Worm (Caenorhabditis elegans) whole organism, L4 larva: ENCODE measurements around the gene col-107.

Source experiments
- F10B5.3 ChIP-seq: sonication (generic microtip); optimal IDR thresholded peaks from 2 replicates; lab custom pipeline; 2016; ENCODE audit warnings: mild to moderate bottlenecking, missing genetic modification characterization, missing compliant biosample characterization
- F26F4.8 ChIP-seq: fragments of 200-800 bp; sonication (Bioruptor generic); conservative IDR thresholded peaks from 2 replicates; pipeline ENCODE4 v1.3.6; 2022; ENCODE audit warnings: missing genetic modification characterization, missing compliant biosample characterization
- F44E2.7 ChIP-seq: fragments of 200-800 bp; sonication (Bioruptor generic); IDR thresholded peaks from 2 replicates; pipeline ENCODE4 v2.1.2; 2022; ENCODE audit warnings: missing genetic modification characterization, missing compliant biosample characterization
- T20F7.1 ChIP-seq: fragments of 200-800 bp; sonication (Bioruptor generic); optimal IDR thresholded peaks from 2 replicates; lab custom pipeline; 2018; ENCODE audit warnings: mild to moderate bottlenecking, missing genetic modification characterization, missing compliant biosample characterization
- Y48G9A.11 ChIP-seq: fragments of 200-800 bp; sonication (Bioruptor generic); IDR thresholded peaks from 2 replicates; pipeline ENCODE4 v1.3.6; 2022; ENCODE audit warnings: missing genetic modification reagents, missing genetic modification characterization, missing compliant biosample characterization
- Y5F2A.4 ChIP-seq: fragments of 200-800 bp; sonication (Bioruptor generic); optimal IDR thresholded peaks from 2 replicates; lab custom pipeline; 2018; ENCODE audit warnings: mild to moderate bottlenecking, missing genetic modification characterization, missing compliant biosample characterization
- aha-1 ChIP-seq: fragments of 150-350 bp; peaks from one replicate; lab custom pipeline; 2014; ENCODE audit warnings: missing biosample characterization, missing genetic modification characterization
- ama-1 ChIP-seq: fragments of 150-350 bp; optimal IDR thresholded peaks from 2 replicates; lab custom pipeline; 2014; ENCODE audit warnings: inconsistent platforms, mixed read lengths
- arid-1 ChIP-seq: fragments of 200-800 bp; sonication (Bioruptor generic); conservative IDR thresholded peaks from 2 replicates; pipeline ENCODE4 v1.3.6; 2022; ENCODE audit warnings: missing genetic modification reagents, missing genetic modification characterization, missing compliant biosample characterization
- ceh-44 ChIP-seq: fragments of 200-800 bp; sonication (Bioruptor generic); IDR thresholded peaks from 2 replicates; pipeline ENCODE4 v1.3.6; 2022; ENCODE audit warnings: missing genetic modification reagents, missing genetic modification characterization, missing compliant biosample characterization
- cey-2 ChIP-seq: sonication (generic microtip); optimal IDR thresholded peaks from 3 replicates; lab custom pipeline; 2017; ENCODE audit warnings: missing genetic modification characterization, mild to moderate bottlenecking, missing compliant biosample characterization, antibody characterized with exemption, borderline replicate concordance; ENCODE audit not compliant: insufficient read depth
- daf-12 ChIP-seq: fragments of 150-350 bp; optimal IDR thresholded peaks from 2 replicates; lab custom pipeline; 2014; ENCODE audit warnings: missing biosample characterization, missing genetic modification reagents, missing genetic modification characterization
- daf-16 ChIP-seq, 3 experiments: sonication (generic microtip); optimal IDR thresholded peaks; 2 replicates each; lab custom pipeline; 2016 to 2017; ENCODE audit warnings: missing genetic modification characterization in 3 of 3, missing genetic modification reagents in 3 of 3, mild to moderate bottlenecking in 2 of 3, missing compliant biosample characterization in 2 of 3, missing biosample characterization in 1 of 3, moderate library complexity in 1 of 3
- daf-8 ChIP-seq: fragments of 200-800 bp; sonication (Bioruptor generic); IDR thresholded peaks from 2 replicates; pipeline ENCODE4 v1.3.6; 2022; ENCODE audit warnings: missing genetic modification characterization, missing compliant biosample characterization
- dmd-6 ChIP-seq: fragments of 200-800 bp; sonication (Bioruptor generic); IDR thresholded peaks from 2 replicates; pipeline ENCODE4 v1.3.6; 2022; ENCODE audit warnings: missing genetic modification reagents, missing genetic modification characterization, missing compliant biosample characterization
- dmd-9 ChIP-seq: fragments of 200-800 bp; sonication (Bioruptor generic); IDR thresholded peaks from 2 replicates; pipeline ENCODE4 v1.3.6; 2022; ENCODE audit warnings: missing genetic modification reagents, missing genetic modification characterization, missing compliant biosample characterization
- duxl-1 ChIP-seq: sonication (generic microtip); optimal IDR thresholded peaks from 2 replicates; lab custom pipeline; 2016; ENCODE audit warnings: mild to moderate bottlenecking, missing genetic modification characterization, moderate library complexity, missing compliant biosample characterization; ENCODE audit not compliant: poor library complexity
- dve-1 ChIP-seq: sonication (generic microtip); optimal IDR thresholded peaks from 2 replicates; lab custom pipeline; 2017; ENCODE audit warnings: antibody characterized with exemption, mild to moderate bottlenecking, missing genetic modification characterization, missing compliant biosample characterization; ENCODE audit not compliant: insufficient read depth
- egl-27 ChIP-seq: sonication (generic microtip); optimal IDR thresholded peaks from 3 replicates; lab custom pipeline; 2017; ENCODE audit warnings: missing biosample characterization, missing genetic modification reagents, missing genetic modification characterization
- egl-43 ChIP-seq: fragments of 200-800 bp; sonication (Bioruptor generic); IDR thresholded peaks from 2 replicates; pipeline ENCODE4 v1.3.6; 2022; ENCODE audit warnings: missing genetic modification reagents, missing genetic modification characterization, missing compliant biosample characterization
- fkh-10 ChIP-seq: fragments of 150-350 bp; optimal IDR thresholded peaks from 2 replicates; lab custom pipeline; 2014; ENCODE audit warnings: missing biosample characterization, missing genetic modification reagents, missing genetic modification characterization
- hif-1 ChIP-seq, 2 experiments: sonication (generic microtip); optimal IDR thresholded peaks; 2 replicates each; lab custom pipeline; 2016 to 2017; ENCODE audit warnings: missing compliant biosample characterization in 2 of 2, missing genetic modification characterization in 2 of 2, missing genetic modification reagents in 2 of 2, missing genotype in 2 of 2, mild to moderate bottlenecking in 1 of 2
- hmg-1.1 ChIP-seq: fragments of 200-800 bp; sonication (Bioruptor generic); IDR thresholded peaks from 2 replicates; pipeline ENCODE4 v1.3.6; 2022; ENCODE audit warnings: missing genetic modification reagents, missing genetic modification characterization, missing compliant biosample characterization
- lin-13 ChIP-seq: fragments of 150-350 bp; optimal IDR thresholded peaks from 2 replicates; lab custom pipeline; 2014; ENCODE audit warnings: missing biosample characterization, missing genetic modification reagents, missing genetic modification characterization
- lin-29 ChIP-seq: fragments of 200-800 bp; sonication (Bioruptor generic); IDR thresholded peaks from 2 replicates; pipeline ENCODE4 v1.3.6; 2022; ENCODE audit warnings: missing genetic modification reagents, missing genetic modification characterization, missing compliant biosample characterization
- lsy-2 ChIP-seq, 2 experiments: fragments of 150-350 bp in 1 of 2; sonication (generic microtip) in 1 of 2; optimal IDR thresholded peaks; 2 replicates each; lab custom pipeline; 2014 to 2017; ENCODE audit warnings: missing biosample characterization in 2 of 2, missing genetic modification characterization in 2 of 2
- madf-9 ChIP-seq: fragments of 200-800 bp; sonication (Bioruptor generic); conservative IDR thresholded peaks from 2 replicates; pipeline ENCODE4 v1.3.6; 2022; ENCODE audit warnings: missing genetic modification reagents, missing genetic modification characterization, missing compliant biosample characterization
- mdl-1 ChIP-seq, 2 experiments: fragments of 150-350 bp in 1 of 2; sonication (generic microtip) in 1 of 2; optimal IDR thresholded peaks; 2 replicates each; lab custom pipeline; 2014 to 2017; ENCODE audit warnings: missing biosample characterization in 2 of 2, missing genetic modification characterization in 2 of 2
- mep-1 ChIP-seq: fragments of 150-350 bp; sonication (generic microtip); optimal IDR thresholded peaks from 3 replicates; lab custom pipeline; 2014; ENCODE audit warnings: missing biosample characterization, missing genetic modification characterization
- mes-2 ChIP-seq: sonication (generic microtip); optimal IDR thresholded peaks from 2 replicates; lab custom pipeline; 2016; ENCODE audit warnings: missing genotype, mild to moderate bottlenecking, missing genetic modification characterization, missing compliant biosample characterization; ENCODE audit not compliant: poor library complexity, severe bottlenecking
- mxl-3 ChIP-seq: fragments of 200-800 bp; sonication (Bioruptor generic); optimal IDR thresholded peaks from 2 replicates; lab custom pipeline; 2018; ENCODE audit warnings: mild to moderate bottlenecking, missing genetic modification characterization, missing compliant biosample characterization
- nhr-25 ChIP-seq: sonication (generic microtip); optimal IDR thresholded peaks from 2 replicates; lab custom pipeline; 2017; ENCODE audit warnings: missing genetic modification characterization, mild to moderate bottlenecking, missing compliant biosample characterization, antibody characterized with exemption, moderate library complexity, borderline replicate concordance; ENCODE audit not compliant: insufficient read depth
- nhr-28 ChIP-seq: fragments of 150-350 bp; optimal IDR thresholded peaks from 2 replicates; lab custom pipeline; 2014; ENCODE audit warnings: missing biosample characterization, missing genetic modification characterization
- nhr-41 ChIP-seq: fragments of 200-800 bp; sonication (Bioruptor generic); IDR thresholded peaks from 2 replicates; pipeline ENCODE4 v1.3.6; 2022; ENCODE audit warnings: missing genetic modification reagents, missing genetic modification characterization, missing compliant biosample characterization
- nhr-48 ChIP-seq: sonication (generic microtip); optimal IDR thresholded peaks from 2 replicates; lab custom pipeline; 2016; ENCODE audit warnings: mild to moderate bottlenecking, missing genetic modification characterization, missing compliant biosample characterization
- pha-4 ChIP-seq, 2 experiments: fragments of 150-350 bp in 1 of 2; fragments of 200-800 bp in 1 of 2; sonication (Bioruptor generic) in 1 of 2; IDR thresholded peaks in 1 of 2; optimal IDR thresholded peaks in 1 of 2; 2 replicates each; pipeline versions ENCODE4 v1.3.6 to Lab custom; 2014 to 2022; ENCODE audit warnings: missing genetic modification characterization in 2 of 2, missing genetic modification reagents in 2 of 2, missing biosample characterization in 1 of 2, missing compliant biosample characterization in 1 of 2
- php-3 ChIP-seq: fragments of 200-800 bp; sonication (Bioruptor generic); IDR thresholded peaks from 2 replicates; pipeline ENCODE4 v1.3.6; 2022; ENCODE audit warnings: missing genetic modification reagents, missing genetic modification characterization, missing compliant biosample characterization
- pqm-1 ChIP-seq: sonication (generic microtip); optimal IDR thresholded peaks from 2 replicates; lab custom pipeline; 2017; ENCODE audit warnings: missing biosample characterization, missing genetic modification characterization
- set-16 ChIP-seq: fragments of 200-800 bp; sonication (Bioruptor generic); IDR thresholded peaks from 2 replicates; pipeline ENCODE4 v1.3.6; 2022; ENCODE audit warnings: missing genetic modification reagents, missing genetic modification characterization, missing compliant biosample characterization
- unc-39 ChIP-seq: sonication (generic microtip); optimal IDR thresholded peaks from 2 replicates; lab custom pipeline; 2017; ENCODE audit warnings: missing biosample characterization, missing genetic modification characterization
- zag-1 ChIP-seq: fragments of 150-350 bp; optimal IDR thresholded peaks from 2 replicates; lab custom pipeline; 2014; ENCODE audit warnings: missing biosample characterization, missing genetic modification characterization
- zip-2 ChIP-seq: fragments of 150-350 bp; optimal IDR thresholded peaks from 2 replicates; lab custom pipeline; 2014; ENCODE audit warnings: missing biosample characterization, missing genetic modification characterization

col-107 gene

DNA sequence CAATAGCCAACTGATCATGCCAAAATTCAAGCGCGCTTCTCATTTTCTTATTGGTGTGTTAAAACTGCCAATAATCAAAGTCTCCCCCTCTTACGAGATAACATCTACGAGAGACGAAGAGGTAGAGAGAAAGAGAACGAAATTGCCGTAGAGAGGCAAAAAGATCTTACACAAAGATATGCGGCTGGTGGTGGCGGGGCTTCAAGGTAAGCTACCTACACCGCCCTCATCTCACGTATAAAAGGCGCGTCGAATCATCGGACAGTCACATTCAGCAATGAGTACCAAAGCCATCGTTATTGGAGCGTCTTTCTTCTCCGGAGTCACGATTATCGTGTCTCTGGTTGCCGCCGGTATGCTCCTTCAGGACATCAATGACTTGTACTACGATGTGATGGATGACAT, at the start of gene col-107:
TSS of gene col-107 (plus strand) at position 265 of the 405 bp plus-strand sequence.
- TF ChIP-seq aha-1 (tag; lab: Kevin White, UChicago): peak; percentile 70
- no peak for TF ChIP-seq ceh-44 (GFP tag; lab: Robert Waterston, UW)
- 0 out of 2 replicates have a peak, but pooled peaks have one; percentile 11 for TF ChIP-seq arid-1
- no peak for TF ChIP-seq mep-1 (tag; lab: Kevin White, UChicago)
- TF ChIP-seq mxl-3: no peak
- peak; percentile 85 for TF ChIP-seq ama-1 (lab: Kevin White, UChicago)
- 0 out of 2 replicates have a peak, but pooled peaks have one; percentile 9 for TF ChIP-seq F26F4.8 (GFP tag; lab: Robert Waterston, UW)
- TF ChIP-seq mes-2 (tag; lab: Kevin White, UChicago): peak; percentile 16
- peak; percentile 1 for TF ChIP-seq nhr-25 (tag; lab: Kevin White, UChicago)

DNA sequence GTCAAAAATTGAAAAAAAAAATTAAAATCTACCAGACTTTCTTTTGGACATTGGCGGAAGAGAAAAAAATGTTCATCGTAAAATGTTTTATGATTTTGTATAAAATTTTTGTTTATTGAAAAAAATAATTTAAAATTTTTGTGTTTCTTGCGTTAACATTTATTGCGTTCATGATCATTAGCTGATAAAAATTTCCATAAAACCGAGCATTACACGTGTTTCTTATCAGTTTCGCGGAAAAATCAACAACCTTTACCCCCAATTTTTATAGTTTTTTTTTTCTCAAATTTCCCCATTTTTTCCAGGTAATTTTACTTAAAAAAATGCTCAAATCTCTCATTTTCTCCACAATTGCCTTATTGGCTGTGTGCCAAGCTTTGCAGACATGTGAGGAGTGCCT, 38.3 kb upstream of the col-107 start, which contains the start of gene txt-4:
TSS of gene txt-4 (plus strand) at position 324 of the 400 bp plus-strand sequence.
- TF ChIP-seq unc-39 (tag; lab: Kevin White, UChicago) (no peak), madf-9 (no peak), ama-1 (lab: Kevin White, UChicago) (no peak), pqm-1 (tag; lab: Kevin White, UChicago) (peak; percentile 22), set-16 (GFP tag; lab: Robert Waterston, UW) (no peak), nhr-28 (tag; lab: Kevin White, UChicago) (peak; percentile 35), nhr-48 (tag; lab: Kevin White, UChicago) (no peak), dmd-6 (GFP tag; lab: Robert Waterston, UW) (peak; percentile 62), dve-1 (tag; lab: Kevin White, UChicago) (peak; percentile 23), daf-16 (GFP tag; optimal IDR thresholded peaks at IDR 0.05; lab: Kevin White, UChicago) (no peak), daf-16 (tag; optimal IDR thresholded peaks at IDR 0.05; lab: Kevin White, UChicago) (peak; percentile 61), php-3 (peak; percentile 77), lsy-2 (tag; optimal IDR thresholded peaks at IDR 0.05; lab: Kevin White, UChicago) (peak in 1 of 2 experiments; percentile 11), duxl-1 (tag; lab: Kevin White, UChicago) (no peak), lin-29 (GFP tag; lab: Robert Waterston, UW) (no peak)
- TF ChIP-seq, all 104 proteins: peak for 7

DNA sequence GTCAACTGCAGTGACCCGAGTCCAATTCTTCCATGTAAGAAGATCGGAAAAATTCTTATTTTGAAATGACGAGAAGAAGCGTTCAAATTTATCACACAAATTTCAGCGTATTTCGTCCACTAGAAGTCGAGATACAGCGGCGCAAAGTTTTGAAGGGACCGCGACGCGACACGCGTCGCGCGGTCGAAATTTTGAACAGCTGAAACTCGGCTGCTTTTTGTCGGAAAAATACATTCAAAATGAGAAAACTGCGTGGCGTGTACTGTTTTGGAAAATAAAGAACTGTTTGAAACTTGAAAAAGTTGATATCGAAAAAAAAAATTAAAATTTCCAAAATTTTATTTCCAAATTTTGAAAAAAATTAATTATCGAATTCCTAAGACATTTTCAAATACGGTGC, 35.6 kb upstream of the col-107 start:
- TF ChIP-seq fkh-10 (GFP tag; lab: Kevin White, UChicago): no peak
- no peak for TF ChIP-seq hmg-1.1 (GFP tag; lab: Robert Waterston, UW)
- TF ChIP-seq F26F4.8 (GFP tag; lab: Robert Waterston, UW): no peak
- no peak for TF ChIP-seq lin-13 (GFP tag; lab: Kevin White, UChicago)
- peak; percentile 54 for TF ChIP-seq aha-1 (tag; lab: Kevin White, UChicago)

DNA sequence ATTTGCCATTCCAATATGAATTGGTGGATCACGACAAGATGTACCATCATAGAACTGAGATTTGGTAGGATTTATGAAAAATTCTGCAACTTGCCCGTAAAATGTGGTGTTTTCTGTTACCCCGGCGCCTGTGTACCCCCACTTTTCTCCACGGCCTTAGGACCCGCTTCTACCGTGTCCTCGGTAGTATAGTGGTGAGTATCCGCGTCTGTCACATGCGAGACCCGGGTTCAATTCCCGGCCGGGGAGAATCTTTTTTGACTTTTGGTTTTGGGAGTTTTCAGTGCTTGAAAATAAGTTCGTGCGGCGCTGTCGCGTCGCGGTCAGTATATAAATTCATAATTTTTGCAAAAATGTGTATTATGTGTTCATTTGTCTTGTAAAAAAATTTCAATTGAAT, 34.1 kb upstream of the col-107 start:
- no peak for TF ChIP-seq nhr-41
- peak; percentile 24 for TF ChIP-seq mes-2 (tag; lab: Kevin White, UChicago)
- 0 out of 2 replicates have a peak, but pooled peaks have one; percentile 43 for TF ChIP-seq Y48G9A.11 (GFP tag; lab: Robert Waterston, UW)
- TF ChIP-seq ceh-44 (GFP tag; lab: Robert Waterston, UW): no peak
- no peak for TF ChIP-seq unc-39 (tag; lab: Kevin White, UChicago)
- TF ChIP-seq set-16 (GFP tag; lab: Robert Waterston, UW): no peak
- TF ChIP-seq Y5F2A.4: no peak
- TF ChIP-seq T20F7.1 (GFP tag; lab: Kevin White, UChicago): no peak
- no peak for TF ChIP-seq daf-8 (GFP tag; lab: Robert Waterston, UW)
- TF ChIP-seq aha-1 (tag; lab: Kevin White, UChicago): no peak
- TF ChIP-seq zag-1 (tag; lab: Kevin White, UChicago): no peak
- peak; percentile 72; the same call in 1 of the 2 replicates for TF ChIP-seq egl-43 (GFP tag; lab: Robert Waterston, UW)
- TF ChIP-seq mep-1 (tag; lab: Kevin White, UChicago): no peak
- no peak for TF ChIP-seq cey-2 (tag; lab: Kevin White, UChicago)
- no peak for TF ChIP-seq zip-2
- no peak for TF ChIP-seq mdl-1 (tag; optimal IDR thresholded peaks at IDR 0.05; lab: Kevin White, UChicago)
- no peak for TF ChIP-seq daf-12 (tag; lab: Kevin White, UChicago)
- no peak for TF ChIP-seq F10B5.3 (tag; lab: Kevin White, UChicago)
- TF ChIP-seq pha-4 (GFP tag; IDR thresholded peaks at IDR 0.05; lab: Robert Waterston, UW): peak; percentile 50
- TF ChIP-seq pha-4 (tag; optimal IDR thresholded peaks at IDR 0.05; lab: Kevin White, UChicago): no peak
- no peak for TF ChIP-seq dmd-9
- 0 out of 2 replicates have a peak, but pooled peaks have one; percentile 44 for TF ChIP-seq F44E2.7 (GFP tag; lab: Robert Waterston, UW)
- no peak for TF ChIP-seq egl-27 (tag; lab: Kevin White, UChicago)
- no peak for TF ChIP-seq hif-1 (tag; optimal IDR thresholded peaks at IDR 0.05; lab: Kevin White, UChicago)
